Fruit fly (Drosophila melanogaster) S2 (cell line): ENCODE measurements around the gene Trmt6.

Experiments
- CG8478 ChIP-seq: fragments of >200 bp; optimal IDR thresholded peaks from 2 replicates; lab custom pipeline; 2018
- CTCF ChIP-seq, 2 experiments: fragments of >200 bp; optimal IDR thresholded peaks; 2 replicates each; lab custom pipeline; 2018

Gene Trmt6

DNA sequence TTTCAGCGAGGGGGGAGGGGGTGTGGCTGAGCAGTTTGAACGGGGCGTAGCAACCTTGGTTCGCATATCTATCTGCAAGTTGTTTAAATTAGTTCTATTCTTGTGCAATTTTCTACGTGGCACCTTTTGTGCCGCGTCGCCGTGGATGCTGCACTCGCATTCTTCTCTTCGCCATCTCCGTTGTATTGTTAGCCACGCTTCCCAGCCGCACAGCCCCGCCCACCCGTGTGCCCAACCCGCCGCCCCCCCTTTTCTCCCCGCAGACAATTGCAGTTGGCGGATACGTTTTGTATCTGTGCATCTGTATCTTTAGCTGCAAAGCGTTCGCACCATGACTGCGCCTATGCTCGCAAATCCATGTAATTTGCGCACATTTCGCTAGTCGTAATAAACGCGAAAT is 48.1 kb downstream of the Trmt6 start:
- TF ChIP-seq CTCF (optimal IDR thresholded peaks at IDR 0.05; lab: Kevin White, UChicago) (no peak), CG8478 (lab: Kevin White, UChicago) (no peak)
